Worm (Caenorhabditis elegans) whole organism, young adult: ENCODE data around the gene fbxb-50.
"Not testable (repeated sequence)": the region's sequence is repeated elsewhere in the genome, so short reads cannot be mapped to it uniquely, and the experiment has no call there.

Experiments used
- F52B5.7 ChIP-seq: sonication (generic microtip); optimal IDR thresholded peaks from 2 replicates; lab custom pipeline; 2016; ENCODE audit warnings: mild to moderate bottlenecking, missing genetic modification characterization, missing compliant biosample characterization
- Y67H2A.10 ChIP-seq: fragments of 200-800 bp; sonication (Bioruptor generic); conservative IDR thresholded peaks from 2 replicates; pipeline ENCODE4 v1.3.6; 2022; ENCODE audit warnings: missing genetic modification reagents, missing genetic modification characterization, missing compliant biosample characterization
- die-1 ChIP-seq: sonication (generic microtip); optimal IDR thresholded peaks from 2 replicates; lab custom pipeline; 2016; ENCODE audit warnings: missing genotype, mild to moderate bottlenecking, missing genetic modification characterization, missing compliant biosample characterization
- hrde-1 ChIP-seq: sonication (generic microtip); optimal IDR thresholded peaks from 2 replicates; lab custom pipeline; 2016; ENCODE audit warnings: missing genetic modification characterization, mild to moderate bottlenecking, missing compliant biosample characterization, moderate library complexity, missing genotype, missing genetic modification reagents, borderline replicate concordance
- let-526 ChIP-seq: fragments of 200-800 bp; sonication (Bioruptor generic); IDR thresholded peaks from 2 replicates; pipeline ENCODE4 v1.3.6; 2022; ENCODE audit warnings: missing genetic modification reagents, missing genetic modification characterization, missing compliant biosample characterization
- lin-26 ChIP-seq: fragments of 200-800 bp; sonication (Bioruptor generic); IDR thresholded peaks from 2 replicates; pipeline ENCODE4 v1.3.6; 2022; ENCODE audit warnings: missing genetic modification reagents, missing genetic modification characterization, missing compliant biosample characterization
- madf-6 ChIP-seq: fragments of 200-800 bp; sonication (Bioruptor generic); IDR thresholded peaks from 2 replicates; pipeline ENCODE4 v1.3.6; 2022; ENCODE audit warnings: missing genetic modification reagents, missing genetic modification characterization, missing compliant biosample characterization
- mcd-1 ChIP-seq: fragments of 200-800 bp; sonication (Bioruptor generic); IDR thresholded peaks from 2 replicates; pipeline ENCODE4 v1.3.6; 2022; ENCODE audit warnings: missing genetic modification reagents, missing genetic modification characterization, missing compliant biosample characterization
- mes-4 ChIP-seq: sonication (generic microtip); optimal IDR thresholded peaks from 2 replicates; lab custom pipeline; 2016; ENCODE audit warnings: missing genotype, missing genetic modification characterization, missing compliant biosample characterization
- nfyb-1 ChIP-seq: fragments of 200-800 bp; sonication (Bioruptor generic); IDR thresholded peaks from 2 replicates; pipeline ENCODE4 v1.3.6; 2022; ENCODE audit warnings: missing genetic modification reagents, missing genetic modification characterization, missing compliant biosample characterization
- pha-4 ChIP-seq: fragments of 150-350 bp; sonication (generic microtip); optimal IDR thresholded peaks from 2 replicates; lab custom pipeline; 2014; ENCODE audit warnings: missing biosample characterization, missing genetic modification reagents, missing genetic modification characterization
- sea-2 ChIP-seq: fragments of 200-800 bp; sonication (Bioruptor generic); IDR thresholded peaks from 2 replicates; pipeline ENCODE4 v1.3.6; 2022; ENCODE audit warnings: missing genetic modification characterization, missing compliant biosample characterization
- unc-62 ChIP-seq: fragments of 150-350 bp; optimal IDR thresholded peaks from 2 replicates; lab custom pipeline; 2014; ENCODE audit warnings: missing biosample characterization, missing genetic modification reagents, missing genetic modification characterization

DNA sequence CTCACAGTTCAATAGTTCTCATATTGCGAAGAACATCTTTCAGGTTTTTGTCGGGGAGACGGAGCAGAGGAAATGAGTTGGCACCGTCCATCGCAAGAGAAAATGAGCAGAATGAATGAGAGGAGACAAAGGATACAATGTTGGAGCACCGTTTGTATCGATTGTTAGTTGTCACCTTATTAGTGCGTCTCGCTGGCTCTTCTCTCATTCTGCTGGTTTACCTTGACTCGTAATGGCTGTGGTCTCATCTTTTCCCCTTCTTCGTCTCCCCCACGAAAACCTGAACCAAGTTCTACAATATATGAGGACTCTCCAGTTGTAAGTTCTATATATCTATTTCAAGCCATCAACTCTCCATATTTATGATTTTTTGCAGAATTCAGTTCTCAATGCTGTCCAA lies at the start of gene fbxb-50, which contains the start of gene fbxb-54:
- not testable (repeated sequence) for TF ChIP-seq unc-62; let-526 (GFP tag; lab: Robert Waterston, UW); nfyb-1 (GFP tag; lab: Robert Waterston, UW); mcd-1 (GFP tag; lab: Robert Waterston, UW); sea-2 (GFP tag; lab: Robert Waterston, UW); hrde-1; die-1 (tag; lab: Kevin White, UChicago); F52B5.7 (tag; lab: Kevin White, UChicago); pha-4; lin-26 (GFP tag; lab: Robert Waterston, UW); madf-6 (GFP tag; lab: Robert Waterston, UW); Y67H2A.10; mes-4 (tag; lab: Kevin White, UChicago)
